Worm (Caenorhabditis elegans): Measurements from ENCODE around the gene C04G6.13.

DNA sequence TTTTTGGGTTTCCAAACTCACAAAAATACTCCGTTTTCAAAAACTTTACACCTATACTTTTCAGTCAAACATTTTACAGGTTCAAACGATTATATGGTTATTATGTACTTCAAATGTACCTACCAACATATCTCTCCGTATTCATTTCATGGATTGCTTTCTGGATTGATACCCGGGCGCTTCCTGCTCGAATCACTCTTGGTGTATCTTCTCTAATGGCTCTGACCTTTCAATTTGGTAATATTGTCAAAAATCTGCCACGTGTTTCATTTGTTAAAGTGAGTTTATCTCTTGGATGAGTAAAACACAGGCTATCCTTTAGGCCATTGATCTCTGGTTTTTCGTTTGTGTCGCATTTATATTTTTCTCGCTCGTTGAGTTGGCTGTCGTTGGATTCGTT is 37.8 kb downstream of the C04G6.13 start:
- TF ChIP-seq nhr-12 (tag; optimal IDR thresholded peaks at IDR 0.05), result no peak
- TF ChIP-seq lin-39 (tag; optimal IDR thresholded peaks at IDR 0.05), result no peak
- no peak for TF ChIP-seq Y116A8C.19 (tag; optimal IDR thresholded peaks at IDR 0.05; ENCODE audit: borderline replicate concordance)
- no peak for TF ChIP-seq snpc-4 (tag; optimal IDR thresholded peaks at IDR 0.05)
- TF ChIP-seq mep-1 (tag; optimal IDR thresholded peaks at IDR 0.05), result no peak
- no peak for TF ChIP-seq nhr-76 (tag; optimal IDR thresholded peaks at IDR 0.05)
- TF ChIP-seq nhr-28 (tag; optimal IDR thresholded peaks at IDR 0.05), result no peak
